Worm (Caenorhabditis elegans) whole organism, mixed stage, embryonic: ENCODE results near the gene R160.5.

Experiments
- ces-1 ChIP-seq: fragments of 150-350 bp; optimal IDR thresholded peaks from 2 replicates; lab custom pipeline; 2014; ENCODE audit warnings: missing biosample characterization, missing genetic modification reagents, missing genetic modification characterization
- lsy-2 ChIP-seq: fragments of 150-350 bp; optimal IDR thresholded peaks from 2 replicates; lab custom pipeline; 2014; ENCODE audit warnings: missing biosample characterization, missing genetic modification characterization

DNA sequence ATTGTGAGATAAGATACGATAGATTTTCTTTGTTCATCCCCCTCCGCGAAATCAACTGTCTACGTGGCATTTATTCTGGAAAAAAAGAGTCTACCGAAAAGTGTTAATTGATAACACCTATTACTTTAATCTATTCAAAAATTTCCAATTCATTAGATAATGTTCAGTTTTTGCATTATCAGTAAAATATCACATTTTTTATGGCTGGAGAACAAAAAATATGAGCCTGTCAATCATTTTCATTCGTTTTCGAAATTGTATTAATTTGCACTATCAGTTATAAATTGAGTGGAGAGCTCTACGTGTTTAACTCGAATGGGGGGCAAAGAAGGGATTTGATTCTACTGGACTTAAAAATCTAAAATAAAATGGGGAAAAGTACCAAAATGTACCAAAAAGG, 11.6 kb downstream of the R160.5 start:
- TF ChIP-seq ces-1, result no peak
- TF ChIP-seq lsy-2 (tag; lab: Kevin White, UChicago), result no peak
